Worm (Caenorhabditis elegans) whole organism, late embryonic: ENCODE data around the gene ZC477.7.

ENCODE experiments used
- T23F11.4 ChIP-seq: fragments of 200-800 bp; sonication (Bioruptor generic); optimal IDR thresholded peaks from 2 replicates; lab custom pipeline; 2018; ENCODE audit warnings: mild to moderate bottlenecking, missing genetic modification characterization, missing compliant biosample characterization
- ama-1 ChIP-seq: fragments of 150-350 bp; optimal IDR thresholded peaks from 2 replicates; lab custom pipeline; 2014
- ceh-30 ChIP-seq: fragments of 150-350 bp; optimal IDR thresholded peaks from 2 replicates; lab custom pipeline; 2014; ENCODE audit warnings: missing biosample characterization, missing genetic modification characterization
- ceh-9 ChIP-seq: sonication (generic microtip); optimal IDR thresholded peaks from 2 replicates; lab custom pipeline; 2016; ENCODE audit warnings: mild to moderate bottlenecking, missing genetic modification characterization, inconsistent platforms, missing compliant biosample characterization
- che-1 ChIP-seq: sonication (generic microtip); optimal IDR thresholded peaks from 2 replicates; lab custom pipeline; 2016; ENCODE audit warnings: mild to moderate bottlenecking, missing genetic modification characterization, missing compliant biosample characterization
- fax-1 ChIP-seq: sonication (generic microtip); optimal IDR thresholded peaks from 2 replicates; lab custom pipeline; 2016; ENCODE audit warnings: missing genotype, missing genetic modification characterization, missing compliant biosample characterization
- lin-11 ChIP-seq: fragments of 200-800 bp; sonication (Bioruptor generic); optimal IDR thresholded peaks from 2 replicates; lab custom pipeline; 2018; ENCODE audit warnings: mild to moderate bottlenecking, missing genetic modification characterization, missing compliant biosample characterization
- nhr-11 ChIP-seq: fragments of 150-350 bp; optimal IDR thresholded peaks from 2 replicates; lab custom pipeline; 2014; ENCODE audit warnings: missing biosample characterization, missing genetic modification characterization
- pqm-1 ChIP-seq: sonication (generic microtip); optimal IDR thresholded peaks from 2 replicates; lab custom pipeline; 2016; ENCODE audit warnings: missing genetic modification characterization, missing compliant biosample characterization
- unc-42 ChIP-seq: sonication (generic microtip); optimal IDR thresholded peaks from 2 replicates; lab custom pipeline; 2016; ENCODE audit warnings: missing genotype, missing genetic modification characterization, missing compliant biosample characterization
- unc-55 ChIP-seq: sonication (generic microtip); optimal IDR thresholded peaks from 2 replicates; lab custom pipeline; 2017; ENCODE audit warnings: missing biosample characterization, missing genetic modification reagents, missing genetic modification characterization

DNA sequence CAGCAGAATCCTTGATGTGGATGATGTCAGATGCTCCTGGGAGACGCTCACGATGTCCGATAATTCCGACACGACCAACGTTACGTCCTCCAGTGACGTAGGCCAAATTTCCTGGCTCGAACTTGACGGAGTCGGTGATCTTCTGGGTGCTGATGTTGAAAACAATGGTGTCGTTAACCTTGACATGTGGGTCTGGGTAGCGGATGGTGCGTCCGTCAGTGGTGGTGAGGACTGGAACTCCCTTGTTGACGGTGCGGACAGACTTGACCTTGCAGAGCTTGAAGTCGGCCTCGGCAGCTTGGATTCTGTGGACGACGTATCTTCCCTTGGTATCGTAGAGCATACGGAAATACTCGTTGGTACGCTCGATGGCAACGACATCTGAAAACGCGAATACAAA lies 27.3 kb downstream of the ZC477.7 start:
- TF ChIP-seq lin-11 (tag; lab: Kevin White, UChicago) (no peak), T23F11.4 (GFP tag; lab: Kevin White, UChicago) (no peak), unc-42 (tag; lab: Kevin White, UChicago) (no peak), unc-55 (no peak), ama-1 (lab: Kevin White, UChicago) (no peak), pqm-1 (tag; lab: Kevin White, UChicago) (no peak), nhr-11 (tag; lab: Kevin White, UChicago) (no peak), ceh-30 (tag; lab: Kevin White, UChicago) (no peak), ceh-9 (tag; lab: Kevin White, UChicago) (no peak), fax-1 (tag; lab: Kevin White, UChicago) (no peak), che-1 (no peak)
